Fruit fly (Drosophila melanogaster) whole organism, embryonic: Measurements from ENCODE around the gene simj.

Experiments
- Abd-B ChIP-seq: fragments of 200-800 bp; sonication (Bioruptor generic); optimal IDR thresholded peaks from 2 replicates; lab custom pipeline; 2018; ENCODE audit warnings: missing biosample characterization, mild to moderate bottlenecking, missing genetic modification characterization, moderate library complexity
- Atf-2 ChIP-seq: fragments of 200-800 bp; sonication (Bioruptor generic); optimal IDR thresholded peaks from 2 replicates; lab custom pipeline; 2016; ENCODE audit warnings: missing biosample characterization, missing genetic modification characterization
- B-H2 ChIP-seq: fragments of 200-800 bp; sonication (Bioruptor generic); optimal IDR thresholded peaks from 2 replicates; lab custom pipeline; 2018; ENCODE audit warnings: missing biosample characterization, mild to moderate bottlenecking, missing genetic modification characterization
- CG12219 ChIP-seq: fragments of 200-800 bp; sonication (Bioruptor generic); optimal IDR thresholded peaks from 3 replicates; lab custom pipeline; 2018; ENCODE audit warnings: missing biosample characterization, mild to moderate bottlenecking, missing genetic modification characterization
- CG15073 ChIP-seq: fragments of 200-800 bp; sonication (Bioruptor generic); optimal IDR thresholded peaks from 2 replicates; lab custom pipeline; 2016; ENCODE audit warnings: missing biosample characterization, missing genetic modification characterization
- CG15601 ChIP-seq: fragments of 200-800 bp; sonication (Bioruptor generic); optimal IDR thresholded peaks from 3 replicates; lab custom pipeline; 2019; ENCODE audit warnings: missing biosample characterization, mild to moderate bottlenecking, missing genetic modification characterization, moderate library complexity
- CG15696 ChIP-seq: fragments of 200-800 bp; sonication (Bioruptor generic); optimal IDR thresholded peaks from 2 replicates; lab custom pipeline; 2019; ENCODE audit warnings: missing biosample characterization, mild to moderate bottlenecking, missing genetic modification characterization, moderate library complexity
- CG1647 ChIP-seq: fragments of 200-800 bp; sonication (Bioruptor generic); optimal IDR thresholded peaks from 3 replicates; lab custom pipeline; 2016; ENCODE audit warnings: missing biosample characterization, missing genetic modification characterization
- CG17359 ChIP-seq: fragments of 200-800 bp; sonication (Bioruptor generic); optimal IDR thresholded peaks from 3 replicates; lab custom pipeline; 2018; ENCODE audit warnings: missing biosample characterization, mild to moderate bottlenecking, missing genetic modification characterization, moderate library complexity
- CG3407 ChIP-seq: fragments of 200-800 bp; sonication (Bioruptor generic); optimal IDR thresholded peaks from 2 replicates; lab custom pipeline; 2018; ENCODE audit warnings: missing biosample characterization, mild to moderate bottlenecking, missing genetic modification characterization
- CG4617 ChIP-seq: fragments of 200-800 bp; sonication (Bioruptor generic); optimal IDR thresholded peaks from 3 replicates; lab custom pipeline; 2016; ENCODE audit warnings: missing biosample characterization, missing genetic modification characterization, borderline replicate concordance
- CG7745 ChIP-seq: fragments of 200-800 bp; sonication (Bioruptor generic); optimal IDR thresholded peaks from 2 replicates; lab custom pipeline; 2018; ENCODE audit warnings: missing biosample characterization, mild to moderate bottlenecking, missing genetic modification characterization, moderate library complexity
- CG9609 ChIP-seq: fragments of 200-800 bp; sonication (Bioruptor generic); optimal IDR thresholded peaks from 3 replicates; lab custom pipeline; 2016; ENCODE audit warnings: missing biosample characterization, missing genetic modification characterization
- E2f2 ChIP-seq: fragments of 200-800 bp; sonication (Bioruptor generic); IDR thresholded peaks from 2 replicates; pipeline ENCODE4 v1.3.6; 2022; ENCODE audit warnings: missing biosample characterization, missing genetic modification characterization
- Eip74EF ChIP-seq, 2 experiments: fragments of 200-800 bp in 1 of 2; fragments of >200 bp in 1 of 2; sonication (Bioruptor generic) in 1 of 2; optimal IDR thresholded peaks; 2 replicates each; lab custom pipeline; 2017 to 2019; ENCODE audit warnings: missing biosample characterization in 2 of 2, missing genetic modification characterization in 2 of 2, mild to moderate bottlenecking in 1 of 2, moderate library complexity in 1 of 2
- Elba2 ChIP-seq: fragments of 200-800 bp; sonication (Bioruptor generic); optimal IDR thresholded peaks from 3 replicates; lab custom pipeline; 2016; ENCODE audit warnings: missing biosample characterization, missing genetic modification characterization
- Fer2 ChIP-seq: fragments of 200-800 bp; sonication (Bioruptor generic); optimal IDR thresholded peaks from 2 replicates; lab custom pipeline; 2018; ENCODE audit warnings: missing biosample characterization, mild to moderate bottlenecking, missing genetic modification characterization, moderate library complexity
- Gsc ChIP-seq: fragments of 200-800 bp; sonication (Bioruptor generic); IDR thresholded peaks from 2 replicates; pipeline ENCODE4 v1.3.6; 2022; ENCODE audit warnings: missing biosample characterization, missing genetic modification characterization
- HHEX ChIP-seq: fragments of 200-800 bp; sonication (Bioruptor generic); optimal IDR thresholded peaks from 3 replicates; lab custom pipeline; 2017; ENCODE audit warnings: missing biosample characterization, mild to moderate bottlenecking, missing genetic modification characterization, missing genetic modification reagents
- HLH54F ChIP-seq: fragments of 200-800 bp; sonication (Bioruptor generic); optimal IDR thresholded peaks from 3 replicates; lab custom pipeline; 2016; ENCODE audit warnings: missing biosample characterization, missing genetic modification characterization
- MESR4 ChIP-seq: fragments of 200-800 bp; sonication (Bioruptor generic); optimal IDR thresholded peaks from 2 replicates; lab custom pipeline; 2018; ENCODE audit warnings: missing biosample characterization, mild to moderate bottlenecking, missing genetic modification characterization, moderate library complexity
- Max ChIP-seq: fragments of 200-800 bp; sonication (Bioruptor generic); optimal IDR thresholded peaks from 2 replicates; lab custom pipeline; 2016; ENCODE audit warnings: missing biosample characterization, mild to moderate bottlenecking, missing genetic modification characterization
- Nf-YA ChIP-seq: fragments of 200-800 bp; sonication (Bioruptor generic); IDR thresholded peaks from 2 replicates; pipeline ENCODE4 v1.3.6; 2022; ENCODE audit warnings: missing biosample characterization, missing genetic modification characterization
- Sox102F ChIP-seq: fragments of 200-800 bp; sonication (Bioruptor generic); optimal IDR thresholded peaks from 2 replicates; lab custom pipeline; 2018; ENCODE audit warnings: missing biosample characterization, mild to moderate bottlenecking, missing genetic modification characterization, moderate library complexity
- Sry-β ChIP-seq: fragments of 200-800 bp; sonication (Bioruptor generic); optimal IDR thresholded peaks from 2 replicates; lab custom pipeline; 2018; ENCODE audit warnings: missing biosample characterization, mild to moderate bottlenecking, missing genetic modification characterization, moderate library complexity
- croc ChIP-seq: fragments of 200-800 bp; sonication (Bioruptor generic); conservative IDR thresholded peaks from 3 replicates; pipeline ENCODE4 v1.3.6; 2022; ENCODE audit warnings: missing biosample characterization, missing genetic modification characterization
- crp ChIP-seq, 2 experiments: fragments of 200-800 bp; sonication (Bioruptor generic); optimal IDR thresholded peaks; 2 replicates in 1 of 2; 3 replicates in 1 of 2; lab custom pipeline; 2017; ENCODE audit warnings: missing biosample characterization in 2 of 2, missing genetic modification characterization in 2 of 2, mild to moderate bottlenecking in 1 of 2, moderate library complexity in 1 of 2
- eve ChIP-seq, 2 experiments: fragments of >200 bp; optimal IDR thresholded peaks; 2 replicates each; lab custom pipeline; 2017; ENCODE audit warnings: missing biosample characterization in 2 of 2, missing genetic modification characterization in 2 of 2
- gcm ChIP-seq: fragments of 200-800 bp; sonication (Bioruptor generic); optimal IDR thresholded peaks from 2 replicates; lab custom pipeline; 2019; ENCODE audit warnings: missing biosample characterization, mild to moderate bottlenecking, missing genetic modification characterization, moderate library complexity
- grn ChIP-seq: fragments of 200-800 bp; sonication (Bioruptor generic); optimal IDR thresholded peaks from 3 replicates; lab custom pipeline; 2017; ENCODE audit warnings: missing biosample characterization, missing genetic modification characterization
- her ChIP-seq: fragments of 200-800 bp; sonication (Bioruptor generic); optimal IDR thresholded peaks from 2 replicates; lab custom pipeline; 2016; ENCODE audit warnings: missing biosample characterization, missing genetic modification characterization
- insv ChIP-seq, 2 experiments: fragments of 200-800 bp; sonication (Bioruptor generic); optimal IDR thresholded peaks; 3 replicates each; lab custom pipeline; 2016 to 2018; ENCODE audit warnings: missing biosample characterization in 2 of 2, missing genetic modification characterization in 2 of 2
- jing ChIP-seq: fragments of 200-800 bp; sonication (Bioruptor generic); optimal IDR thresholded peaks from 2 replicates; lab custom pipeline; 2018; ENCODE audit warnings: missing biosample characterization, mild to moderate bottlenecking, missing genetic modification characterization
- lov ChIP-seq, 2 experiments: fragments of 200-800 bp in 1 of 2; fragments of >200 bp in 1 of 2; sonication (Bioruptor generic) in 1 of 2; IDR thresholded peaks in 1 of 2; optimal IDR thresholded peaks in 1 of 2; 2 replicates in 1 of 2; 3 replicates in 1 of 2; pipeline versions ENCODE4 v1.3.6 to Lab custom; 2017 to 2022; ENCODE audit warnings: missing biosample characterization in 1 of 2, missing genetic modification characterization in 1 of 2
- luna ChIP-seq: fragments of 200-800 bp; sonication (Bioruptor generic); optimal IDR thresholded peaks from 2 replicates; lab custom pipeline; 2016; ENCODE audit warnings: missing biosample characterization, missing genetic modification characterization
- onecut ChIP-seq: fragments of 200-800 bp; sonication (Bioruptor generic); IDR thresholded peaks from 2 replicates; pipeline ENCODE4 v1.3.6; 2022; ENCODE audit warnings: missing biosample characterization, missing genetic modification characterization
- pan ChIP-seq, 4 experiments: fragments of >200 bp in 3 of 4; fragments of 200-800 bp in 1 of 4; sonication (Bioruptor generic) in 1 of 4; optimal IDR thresholded peaks in 3 of 4; IDR thresholded peaks in 1 of 4; 2 replicates each; pipeline versions ENCODE4 v1.3.6 to Lab custom; 2017 to 2022; ENCODE audit warnings: missing biosample characterization in 2 of 4, missing genetic modification characterization in 2 of 4, mixed read lengths in 1 of 4
- peb ChIP-seq: fragments of 200-800 bp; sonication (Bioruptor generic); IDR thresholded peaks from 2 replicates; pipeline ENCODE4 v1.3.6; 2022; ENCODE audit warnings: missing biosample characterization, missing genetic modification characterization
- phol ChIP-seq: fragments of 200-800 bp; sonication (Bioruptor generic); optimal IDR thresholded peaks from 3 replicates; lab custom pipeline; 2018; ENCODE audit warnings: missing biosample characterization, mild to moderate bottlenecking, missing genetic modification characterization, moderate library complexity
- pnt ChIP-seq: fragments of 200-800 bp; sonication (Bioruptor generic); optimal IDR thresholded peaks from 3 replicates; lab custom pipeline; 2016; ENCODE audit warnings: missing biosample characterization, missing genetic modification characterization
- ranshi ChIP-seq: fragments of 200-800 bp; sonication (Bioruptor generic); IDR thresholded peaks from 2 replicates; pipeline ENCODE4 v1.3.6; 2022; ENCODE audit warnings: missing biosample characterization, missing genetic modification characterization
- ro ChIP-seq: fragments of 200-800 bp; sonication (Bioruptor generic); IDR thresholded peaks from 2 replicates; pipeline ENCODE4 v1.3.6; 2022; ENCODE audit warnings: missing biosample characterization, missing genetic modification characterization
- row ChIP-seq: fragments of 200-800 bp; sonication (Bioruptor generic); IDR thresholded peaks from 3 replicates; pipeline ENCODE4 v1.3.6; 2022; ENCODE audit warnings: missing biosample characterization, missing genetic modification characterization
- sc ChIP-seq, 3 experiments: fragments of >200 bp in 2 of 3; fragments of 200-800 bp in 1 of 3; sonication (Bioruptor generic) in 1 of 3; optimal IDR thresholded peaks; 2 replicates in 2 of 3; 3 replicates in 1 of 3; lab custom pipeline; 2017; ENCODE audit warnings: mild to moderate bottlenecking in 1 of 3, missing biosample characterization in 1 of 3, missing genetic modification characterization in 1 of 3, missing genetic modification reagents in 1 of 3
- shn ChIP-seq: fragments of 200-800 bp; sonication (Bioruptor generic); optimal IDR thresholded peaks from 3 replicates; lab custom pipeline; 2016; ENCODE audit warnings: missing biosample characterization, missing genetic modification characterization
- slbo ChIP-seq: fragments of 200-800 bp; sonication (Bioruptor generic); IDR thresholded peaks from 2 replicates; pipeline ENCODE4 v1.3.6; 2022; ENCODE audit warnings: missing biosample characterization, missing genetic modification characterization
- so ChIP-seq: fragments of 200-800 bp; sonication (Bioruptor generic); IDR thresholded peaks from 3 replicates; pipeline ENCODE4 v1.3.6; 2022; ENCODE audit warnings: missing biosample characterization, missing genetic modification characterization
- sob ChIP-seq: fragments of 200-800 bp; sonication (Bioruptor generic); IDR thresholded peaks from 2 replicates; pipeline ENCODE4 v1.3.6; 2022; ENCODE audit warnings: missing biosample characterization, missing genetic modification characterization
- tio ChIP-seq: fragments of 200-800 bp; sonication (Bioruptor generic); optimal IDR thresholded peaks from 2 replicates; lab custom pipeline; 2017; ENCODE audit warnings: missing biosample characterization, missing genetic modification characterization, inconsistent platforms
- zf30C ChIP-seq: fragments of 200-800 bp; sonication (Bioruptor generic); optimal IDR thresholded peaks from 3 replicates; lab custom pipeline; 2018; ENCODE audit warnings: missing biosample characterization, mild to moderate bottlenecking, missing genetic modification characterization

The simj gene

dm6 chr3L:10698182-10698581, 33.6 kb downstream of the simj start (continued):
- TF ChIP-seq ranshi (GFP tag; lab: Robert Waterston, UW), result no peak
- TF ChIP-seq Gsc (GFP tag; lab: Robert Waterston, UW), result no peak
- no peak for TF ChIP-seq Elba2 (GFP tag; lab: Kevin White, UChicago)
- TF ChIP-seq Eip74EF (GFP tag; optimal IDR thresholded peaks at IDR 0.05; lab: Kevin White, UChicago), result no peak
- TF ChIP-seq croc (GFP tag; lab: Robert Waterston, UW), result no peak
- TF ChIP-seq grn, result no peak
- TF ChIP-seq Max (GFP tag; lab: Kevin White, UChicago), result no peak
- TF ChIP-seq CG4617 (GFP tag; lab: Kevin White, UChicago), result no peak
- TF ChIP-seq CG15073 (GFP tag; lab: Kevin White, UChicago), result no peak
- no peak for TF ChIP-seq peb (GFP tag; lab: Robert Waterston, UW)
- TF ChIP-seq sob (GFP tag; lab: Robert Waterston, UW), result no peak
- no peak for TF ChIP-seq Fer2
- no peak for TF ChIP-seq CG3407 (GFP tag; lab: Kevin White, UChicago)
- TF ChIP-seq pnt (GFP tag; lab: Kevin White, UChicago), result no peak
- TF ChIP-seq luna (GFP tag; lab: Kevin White, UChicago), result no peak
- TF ChIP-seq CG12219, result no peak
- peak; percentile 98 for TF ChIP-seq her (GFP tag; lab: Kevin White, UChicago)
- no peak for TF ChIP-seq CG1647 (GFP tag; lab: Kevin White, UChicago)
- peak; percentile 59 for TF ChIP-seq slbo (GFP tag; lab: Robert Waterston, UW)
- no peak for TF ChIP-seq CG17359 (tag; lab: Kevin White, UChicago)
- TF ChIP-seq Sox102F (GFP tag; lab: Kevin White, UChicago), result no peak
- no peak for TF ChIP-seq HHEX (GFP tag; lab: Kevin White, UChicago)
- TF ChIP-seq shn, result no peak
- peak; percentile 100 for TF ChIP-seq E2f2
- TF ChIP-seq ro (GFP tag; lab: Robert Waterston, UW), result no peak
- TF ChIP-seq HLH54F (GFP tag; lab: Kevin White, UChicago), result no peak
- TF ChIP-seq jing (GFP tag; lab: Kevin White, UChicago), result no peak
- TF ChIP-seq Abd-B (GFP tag; lab: Kevin White, UChicago), result no peak
- no peak for TF ChIP-seq pan (optimal IDR thresholded peaks at IDR 0.05; lab: Kevin White, UChicago)
- no peak for TF ChIP-seq pan (GFP tag; optimal IDR thresholded peaks at IDR 0.05 in 1 of 2, IDR thresholded peaks at IDR 0.05 in 1 of 2)
- TF ChIP-seq tio, result no peak
- no peak for TF ChIP-seq Sry-β (GFP tag; lab: Kevin White, UChicago)
- TF ChIP-seq zf30C (GFP tag; lab: Kevin White, UChicago), result no peak
- no peak for TF ChIP-seq sc (optimal IDR thresholded peaks at IDR 0.05; lab: Kevin White, UChicago)
- TF ChIP-seq sc (GFP tag; optimal IDR thresholded peaks at IDR 0.05; lab: Kevin White, UChicago), result no peak
- TF ChIP-seq phol (tag; lab: Kevin White, UChicago), result peak; percentile 52
- TF ChIP-seq insv (GFP tag; optimal IDR thresholded peaks at IDR 0.05; lab: Kevin White, UChicago), result no peak
- peak; percentile 22 for TF ChIP-seq CG15601
- no peak for TF ChIP-seq CG7745 (tag; lab: Kevin White, UChicago)
- TF ChIP-seq lov (optimal IDR thresholded peaks at IDR 0.05; lab: Kevin White, UChicago), result no peak
- TF ChIP-seq lov (GFP tag; IDR thresholded peaks at IDR 0.05; lab: Robert Waterston, UW), result no peak
- no peak for TF ChIP-seq CG9609 (GFP tag; lab: Kevin White, UChicago)
- no peak for TF ChIP-seq Nf-YA (GFP tag; lab: Robert Waterston, UW)
- TF ChIP-seq crp (GFP tag; optimal IDR thresholded peaks at IDR 0.05; lab: Kevin White, UChicago), result no peak
- TF ChIP-seq onecut, result no peak
- TF ChIP-seq row (GFP tag; lab: Robert Waterston, UW), result no peak
- TF ChIP-seq so (GFP tag; lab: Robert Waterston, UW), result no peak
- TF ChIP-seq gcm (GFP tag; lab: Kevin White, UChicago), result no peak
- peak; percentile 50 for TF ChIP-seq B-H2 (GFP tag; lab: Kevin White, UChicago)
- TF ChIP-seq MESR4 (GFP tag; lab: Kevin White, UChicago), result no peak
- TF ChIP-seq CG15696, result no peak
- no peak for TF ChIP-seq Atf-2 (GFP tag; lab: Kevin White, UChicago)
- TF ChIP-seq eve (GFP tag; optimal IDR thresholded peaks at IDR 0.05; lab: Kevin White, UChicago), result no peak
